Worm (Caenorhabditis elegans): Measurements from ENCODE around the gene F49C12.6.

- TF ChIP-seq him-1 (tag; optimal IDR thresholded peaks at IDR 0.05) = no peak
- no peak for TF ChIP-seq W03F9.2 (tag; optimal IDR thresholded peaks at IDR 0.05)
Observed at ce11 chrIV:9289635-9290034, 19.2 kb downstream of the F49C12.6 start.
